Worm (Caenorhabditis elegans) whole organism, mixed stage, embryonic: ENCODE results near the gene M02G9.4.

ENCODE experiments used
- blmp-1 ChIP-seq: fragments of 150-350 bp; optimal IDR thresholded peaks from 2 replicates; lab custom pipeline; 2014; ENCODE audit warnings: missing biosample characterization, missing genetic modification characterization
- elt-3 ChIP-seq: fragments of 150-350 bp; optimal IDR thresholded peaks from 2 replicates; lab custom pipeline; 2014; ENCODE audit warnings: missing biosample characterization, missing genetic modification characterization
- lin-13 ChIP-seq: fragments of 150-350 bp; optimal IDR thresholded peaks from 2 replicates; lab custom pipeline; 2014; ENCODE audit warnings: missing biosample characterization, missing genetic modification characterization
- lin-32 ChIP-seq: fragments of 200-800 bp; sonication (Bioruptor generic); optimal IDR thresholded peaks from 2 replicates; lab custom pipeline; 2018; ENCODE audit warnings: mild to moderate bottlenecking, missing genetic modification characterization, missing compliant biosample characterization
- mab-5 ChIP-seq: fragments of 150-350 bp; optimal IDR thresholded peaks from 2 replicates; lab custom pipeline; 2014; ENCODE audit warnings: missing biosample characterization, missing genetic modification characterization
- nhr-76 ChIP-seq: sonication (generic microtip); optimal IDR thresholded peaks from 2 replicates; lab custom pipeline; 2017; ENCODE audit warnings: missing biosample characterization, missing genetic modification characterization
- pha-4 ChIP-seq: fragments of 150-350 bp; optimal IDR thresholded peaks from 2 replicates; lab custom pipeline; 2018; ENCODE audit warnings: missing biosample characterization, missing genetic modification reagents, missing genetic modification characterization
- unc-39 ChIP-seq: fragments of 150-350 bp; optimal IDR thresholded peaks from 2 replicates; lab custom pipeline; 2014; ENCODE audit warnings: missing biosample characterization, missing genetic modification characterization
- unc-62 ChIP-seq: fragments of 150-350 bp; optimal IDR thresholded peaks from 2 replicates; lab custom pipeline; 2014; ENCODE audit warnings: missing biosample characterization, missing genetic modification reagents, missing genetic modification characterization
- ztf-11 ChIP-seq: fragments of 150-350 bp; optimal IDR thresholded peaks from 2 replicates; lab custom pipeline; 2014; ENCODE audit warnings: missing biosample characterization, missing genetic modification characterization

DNA sequence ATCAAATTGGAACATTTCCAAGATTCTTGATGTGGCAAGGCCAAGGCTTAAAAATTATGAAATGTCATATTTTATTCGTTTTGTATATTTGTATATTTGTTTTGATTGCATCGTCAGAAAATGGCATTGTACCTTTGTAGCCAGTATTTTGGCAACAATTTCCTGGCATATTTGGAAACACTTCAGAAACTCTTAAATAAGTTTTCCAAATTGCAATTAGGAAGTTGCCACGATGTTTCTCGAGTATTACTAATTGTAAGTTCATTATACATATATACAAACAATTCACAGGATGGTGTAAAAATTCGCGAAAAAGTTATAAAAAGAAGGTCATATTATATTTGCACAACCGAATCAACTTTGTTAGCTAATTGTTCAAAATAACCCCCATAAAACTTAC lies 1.9 kb upstream of the M02G9.4 start, which contains the start of gene idpp-8:
- TF ChIP-seq mab-5 (tag; lab: Kevin White, UChicago) (no peak), unc-62 (GFP tag; lab: Kevin White, UChicago) (no peak), elt-3 (tag; lab: Kevin White, UChicago) (no peak), unc-39 (tag; lab: Kevin White, UChicago) (no peak), nhr-76 (no peak), pha-4 (no peak), lin-32 (GFP tag; lab: Kevin White, UChicago) (no peak), blmp-1 (tag; lab: Kevin White, UChicago) (no peak), ztf-11 (tag; lab: Kevin White, UChicago) (no peak), lin-13 (no peak)
